Worm (Caenorhabditis elegans) whole organism, mixed stage, embryonic: ENCODE data around the gene F09C12.2.
"Not testable (repeated sequence)": the region's sequence is repeated elsewhere in the genome, so short reads cannot be mapped to it uniquely, and the experiment has no call there.

Source experiments
- bed-3 ChIP-seq: fragments of 200-800 bp; sonication (Bioruptor generic); optimal IDR thresholded peaks from 3 replicates; lab custom pipeline; 2018; ENCODE audit warnings: mild to moderate bottlenecking, missing genetic modification characterization, moderate library complexity, missing compliant biosample characterization
- blmp-1 ChIP-seq: fragments of 150-350 bp; optimal IDR thresholded peaks from 2 replicates; lab custom pipeline; 2014; ENCODE audit warnings: missing biosample characterization, missing genetic modification characterization
- ceh-39 ChIP-seq: fragments of 150-350 bp; optimal IDR thresholded peaks from 2 replicates; lab custom pipeline; 2014; ENCODE audit warnings: missing biosample characterization, missing genetic modification characterization
- ceh-43 ChIP-seq: fragments of 200-800 bp; sonication (Bioruptor generic); optimal IDR thresholded peaks from 2 replicates; lab custom pipeline; 2018; ENCODE audit warnings: mild to moderate bottlenecking, missing genetic modification characterization, moderate library complexity, missing compliant biosample characterization
- ceh-83 ChIP-seq: fragments of 200-800 bp; sonication (Bioruptor generic); optimal IDR thresholded peaks from 2 replicates; lab custom pipeline; 2018; ENCODE audit warnings: mild to moderate bottlenecking, missing genetic modification characterization, missing compliant biosample characterization
- ces-1 ChIP-seq: fragments of 150-350 bp; optimal IDR thresholded peaks from 2 replicates; lab custom pipeline; 2014; ENCODE audit warnings: missing biosample characterization, missing genetic modification reagents, missing genetic modification characterization
- drap-1 ChIP-seq: fragments of 200-800 bp; sonication (Bioruptor generic); optimal IDR thresholded peaks from 3 replicates; lab custom pipeline; 2018; ENCODE audit warnings: mild to moderate bottlenecking, missing genetic modification characterization, missing compliant biosample characterization
- elt-3 ChIP-seq: fragments of 150-350 bp; optimal IDR thresholded peaks from 2 replicates; lab custom pipeline; 2014; ENCODE audit warnings: missing biosample characterization, missing genetic modification characterization
- flh-1 ChIP-seq: fragments of 200-800 bp; sonication (Bioruptor generic); optimal IDR thresholded peaks from 2 replicates; lab custom pipeline; 2018; ENCODE audit warnings: mild to moderate bottlenecking, missing genetic modification characterization, moderate library complexity, missing compliant biosample characterization
- ham-2 ChIP-seq: fragments of 200-800 bp; sonication (Bioruptor generic); optimal IDR thresholded peaks from 2 replicates; lab custom pipeline; 2018; ENCODE audit warnings: mild to moderate bottlenecking, missing genetic modification characterization, missing compliant biosample characterization
- lin-13 ChIP-seq: fragments of 150-350 bp; optimal IDR thresholded peaks from 2 replicates; lab custom pipeline; 2014; ENCODE audit warnings: missing biosample characterization, missing genetic modification characterization
- lin-32 ChIP-seq: fragments of 200-800 bp; sonication (Bioruptor generic); optimal IDR thresholded peaks from 2 replicates; lab custom pipeline; 2018; ENCODE audit warnings: mild to moderate bottlenecking, missing genetic modification characterization, missing compliant biosample characterization
- lsy-2 ChIP-seq: fragments of 150-350 bp; optimal IDR thresholded peaks from 2 replicates; lab custom pipeline; 2014; ENCODE audit warnings: missing biosample characterization, missing genetic modification characterization
- mab-5 ChIP-seq: fragments of 150-350 bp; optimal IDR thresholded peaks from 2 replicates; lab custom pipeline; 2014; ENCODE audit warnings: missing biosample characterization, missing genetic modification characterization
- mep-1 ChIP-seq: fragments of 150-350 bp; optimal IDR thresholded peaks from 2 replicates; lab custom pipeline; 2017; ENCODE audit warnings: missing biosample characterization, missing genetic modification reagents, missing genetic modification characterization, inconsistent platforms
- nhr-12 ChIP-seq: fragments of 150-350 bp; optimal IDR thresholded peaks from 2 replicates; lab custom pipeline; 2014; ENCODE audit warnings: missing biosample characterization, missing genetic modification characterization
- nhr-28 ChIP-seq: fragments of 150-350 bp; optimal IDR thresholded peaks from 2 replicates; lab custom pipeline; 2014; ENCODE audit warnings: missing biosample characterization, missing genetic modification characterization
- pha-4 ChIP-seq: fragments of 150-350 bp; optimal IDR thresholded peaks from 2 replicates; lab custom pipeline; 2018; ENCODE audit warnings: missing biosample characterization, missing genetic modification reagents, missing genetic modification characterization
- snpc-4 ChIP-seq: fragments of 150-350 bp; optimal IDR thresholded peaks from 2 replicates; lab custom pipeline; 2014; ENCODE audit warnings: missing biosample characterization, missing genetic modification characterization
- sptf-1 ChIP-seq: sonication (generic microtip); optimal IDR thresholded peaks from 2 replicates; lab custom pipeline; 2017; ENCODE audit warnings: mild to moderate bottlenecking, missing genetic modification characterization, moderate library complexity, missing compliant biosample characterization
- unc-39 ChIP-seq: fragments of 150-350 bp; optimal IDR thresholded peaks from 2 replicates; lab custom pipeline; 2014; ENCODE audit warnings: missing biosample characterization, missing genetic modification characterization
- unc-62 ChIP-seq: fragments of 150-350 bp; optimal IDR thresholded peaks from 2 replicates; lab custom pipeline; 2014; ENCODE audit warnings: missing biosample characterization, missing genetic modification reagents, missing genetic modification characterization
- zip-8 ChIP-seq: fragments of 150-350 bp; optimal IDR thresholded peaks from 2 replicates; lab custom pipeline; 2014; ENCODE audit warnings: missing biosample characterization, missing genetic modification characterization
- ztf-11 ChIP-seq: fragments of 150-350 bp; optimal IDR thresholded peaks from 2 replicates; lab custom pipeline; 2014; ENCODE audit warnings: missing biosample characterization, missing genetic modification characterization

The F09C12.2 gene

DNA sequence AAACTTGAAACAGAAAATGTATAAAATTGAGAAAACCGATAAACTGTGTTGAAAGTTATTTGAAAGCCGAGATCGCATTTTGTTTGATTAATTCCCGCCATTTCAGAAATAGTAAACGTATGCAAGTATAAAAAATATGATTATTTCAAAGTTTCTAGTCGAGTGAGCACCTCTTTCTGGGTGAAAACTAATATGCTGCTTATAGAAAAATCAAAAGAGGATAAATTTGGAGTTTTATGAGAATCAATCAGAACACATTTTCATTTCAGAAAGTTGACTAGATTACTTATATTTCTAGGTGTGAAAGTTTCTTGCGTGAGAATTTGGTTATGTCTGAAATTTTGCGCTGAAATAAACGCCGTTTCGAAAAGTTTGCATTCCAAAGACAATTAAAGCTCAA, 47.7 kb downstream of the F09C12.2 start, which contains the start of gene srb-13:
TSS of gene srb-13 (minus strand) at position 101 of the 400 bp plus-strand sequence.
- TF ChIP-seq unc-62 (GFP tag; lab: Kevin White, UChicago): no peak
- TF ChIP-seq ceh-83 (GFP tag; lab: Kevin White, UChicago): no peak
- no peak for TF ChIP-seq zip-8 (tag; lab: Kevin White, UChicago)
- no peak for TF ChIP-seq nhr-12 (tag; lab: Kevin White, UChicago)
- TF ChIP-seq ceh-39 (tag; lab: Kevin White, UChicago): no peak
- no peak for TF ChIP-seq ces-1 (GFP tag; lab: Kevin White, UChicago)
- no peak for TF ChIP-seq flh-1 (GFP tag; lab: Kevin White, UChicago)
- no peak for TF ChIP-seq sptf-1 (tag; lab: Kevin White, UChicago)
- no peak for TF ChIP-seq lin-32
- no peak for TF ChIP-seq blmp-1 (tag; lab: Kevin White, UChicago)
- TF ChIP-seq ceh-43: no peak
- TF ChIP-seq ztf-11 (tag; lab: Kevin White, UChicago): no peak
- no peak for TF ChIP-seq nhr-28
- TF ChIP-seq mab-5 (tag; lab: Kevin White, UChicago): no peak
- no peak for TF ChIP-seq mep-1
- TF ChIP-seq unc-39: no peak
- TF ChIP-seq lsy-2: no peak
- no peak for TF ChIP-seq elt-3 (tag; lab: Kevin White, UChicago)
- TF ChIP-seq lin-13 (tag; lab: Kevin White, UChicago): no peak
- TF ChIP-seq ham-2 (GFP tag; lab: Kevin White, UChicago): no peak

DNA sequence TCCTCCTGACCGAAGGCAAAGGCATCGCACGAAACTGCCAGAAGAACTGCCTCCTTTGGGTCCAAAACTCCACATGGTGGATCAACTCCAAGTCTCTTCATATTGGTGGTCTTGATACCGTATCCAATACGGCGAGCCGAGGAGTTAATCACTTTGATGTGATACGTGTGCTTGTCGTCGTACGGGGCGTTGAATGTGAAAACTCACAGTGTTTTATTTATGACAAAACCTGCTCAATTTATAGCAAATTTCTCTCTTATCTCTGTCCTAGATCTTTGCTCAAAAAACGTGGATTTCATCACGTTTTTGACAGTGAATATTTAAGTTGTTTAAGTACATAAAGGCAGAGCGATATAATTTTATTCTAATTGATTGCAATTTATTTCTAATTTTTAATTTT, 49.0 kb downstream of the F09C12.2 start, which contains the start of gene F58A6.9:
TSS of gene F58A6.9 (minus strand) at position 101 of the 400 bp plus-strand sequence.
- not testable (repeated sequence) for TF ChIP-seq sptf-1 (tag; lab: Kevin White, UChicago); bed-3 (GFP tag; lab: Kevin White, UChicago); drap-1 (GFP tag; lab: Kevin White, UChicago)

DNA sequence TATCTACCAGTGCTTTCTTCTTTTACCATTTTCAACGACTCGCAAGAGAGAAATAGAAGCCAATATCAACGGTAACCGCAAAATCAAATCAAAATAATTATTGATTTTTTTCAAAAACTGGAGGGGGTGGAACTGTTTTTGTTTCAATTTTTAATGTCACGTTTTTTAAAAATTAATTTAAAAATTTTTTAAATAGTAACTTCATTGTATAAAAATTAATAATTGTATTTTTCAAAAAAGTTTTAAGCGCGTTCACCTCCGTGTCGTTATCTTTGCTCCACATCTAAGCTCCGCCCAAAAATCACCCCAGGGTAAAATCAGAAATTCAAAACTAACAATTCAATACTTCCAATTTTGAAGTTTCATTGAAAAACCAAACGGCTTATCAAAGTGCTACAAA, 51.3 kb downstream of the F09C12.2 start, which contains the start of gene C27D6.11:
TSS of gene C27D6.11 (minus strand) at position 101 of the 400 bp plus-strand sequence.
- TF ChIP-seq bed-3 (GFP tag; lab: Kevin White, UChicago): no peak
- no peak for TF ChIP-seq ceh-43
- TF ChIP-seq snpc-4: no peak
- TF ChIP-seq zip-8 (tag; lab: Kevin White, UChicago): no peak
- TF ChIP-seq flh-1 (GFP tag; lab: Kevin White, UChicago): no peak
- no peak for TF ChIP-seq elt-3 (tag; lab: Kevin White, UChicago)
- TF ChIP-seq mep-1: no peak
- TF ChIP-seq unc-39: no peak
- TF ChIP-seq unc-62 (GFP tag; lab: Kevin White, UChicago): no peak
- no peak for TF ChIP-seq lin-13 (tag; lab: Kevin White, UChicago)
- no peak for TF ChIP-seq pha-4 (tag; lab: Kevin White, UChicago)
